Fruit fly (Drosophila melanogaster) whole organism, embryonic: ENCODE data around the gene CG6753.
A peak's percentile ranks its signal among the peaks of the same experiment; 100 is the strongest.

ENCODE experiments used
- BtbVII ChIP-seq: fragments of 200-800 bp; sonication (Bioruptor generic); optimal IDR thresholded peaks from 3 replicates; lab custom pipeline; 2017; ENCODE audit warnings: missing biosample characterization, mild to moderate bottlenecking, missing genetic modification characterization
- CG10431 ChIP-seq: fragments of 200-800 bp; sonication (Bioruptor generic); optimal IDR thresholded peaks from 3 replicates; lab custom pipeline; 2018; ENCODE audit warnings: missing biosample characterization, mild to moderate bottlenecking, missing genetic modification characterization
- CG12104 ChIP-seq: fragments of 200-800 bp; sonication (Bioruptor generic); optimal IDR thresholded peaks from 3 replicates; lab custom pipeline; 2016; ENCODE audit warnings: missing biosample characterization, missing genetic modification characterization
- CG1233 ChIP-seq: fragments of 200-800 bp; sonication (Bioruptor generic); optimal IDR thresholded peaks from 4 replicates; lab custom pipeline; 2018; ENCODE audit warnings: missing biosample characterization, mild to moderate bottlenecking, missing genetic modification characterization
- CG14014 ChIP-seq: fragments of 200-800 bp; sonication (Bioruptor generic); IDR thresholded peaks from 2 replicates; pipeline ENCODE4 v1.3.6; 2022; ENCODE audit warnings: missing biosample characterization, missing genetic modification characterization
- CG15011 ChIP-seq: fragments of 200-800 bp; sonication (Bioruptor generic); optimal IDR thresholded peaks from 3 replicates; lab custom pipeline; 2018; ENCODE audit warnings: missing biosample characterization, mild to moderate bottlenecking, missing genetic modification characterization
- CG15601 ChIP-seq: fragments of 200-800 bp; sonication (Bioruptor generic); optimal IDR thresholded peaks from 3 replicates; lab custom pipeline; 2019; ENCODE audit warnings: missing biosample characterization, mild to moderate bottlenecking, missing genetic modification characterization, moderate library complexity
- CG1647 ChIP-seq: fragments of 200-800 bp; sonication (Bioruptor generic); optimal IDR thresholded peaks from 3 replicates; lab custom pipeline; 2016; ENCODE audit warnings: missing biosample characterization, missing genetic modification characterization
- CG17912 ChIP-seq: fragments of 200-800 bp; sonication (Bioruptor generic); optimal IDR thresholded peaks from 2 replicates; lab custom pipeline; 2018; ENCODE audit warnings: missing biosample characterization, mild to moderate bottlenecking, missing genetic modification characterization
- CG18599 ChIP-seq: fragments of 200-800 bp; sonication (Bioruptor generic); optimal IDR thresholded peaks from 3 replicates; lab custom pipeline; 2017; ENCODE audit warnings: missing biosample characterization, missing genetic modification characterization, mild to moderate bottlenecking, moderate library complexity, missing genetic modification reagents
- CG3065 ChIP-seq: fragments of 200-800 bp; sonication (Bioruptor generic); optimal IDR thresholded peaks from 2 replicates; lab custom pipeline; 2016; ENCODE audit warnings: missing biosample characterization, missing genetic modification characterization
- CG3163 ChIP-seq: fragments of 200-800 bp; sonication (Bioruptor generic); optimal IDR thresholded peaks from 3 replicates; lab custom pipeline; 2016; ENCODE audit warnings: missing biosample characterization, missing genetic modification characterization
- CG7271 ChIP-seq: fragments of 200-800 bp; sonication (Bioruptor generic); optimal IDR thresholded peaks from 2 replicates; lab custom pipeline; 2018; ENCODE audit warnings: missing biosample characterization, mild to moderate bottlenecking, missing genetic modification characterization, moderate library complexity
- CG7987 ChIP-seq: fragments of 200-800 bp; sonication (Bioruptor generic); optimal IDR thresholded peaks from 2 replicates; lab custom pipeline; 2018; ENCODE audit warnings: missing biosample characterization, mild to moderate bottlenecking, missing genetic modification characterization, moderate library complexity
- CG9817 ChIP-seq: fragments of 200-800 bp; sonication (Bioruptor generic); optimal IDR thresholded peaks from 2 replicates; lab custom pipeline; 2018; ENCODE audit warnings: missing biosample characterization, mild to moderate bottlenecking, missing genetic modification characterization, moderate library complexity
- Camta ChIP-seq: fragments of 200-800 bp; sonication (Bioruptor generic); optimal IDR thresholded peaks from 2 replicates; lab custom pipeline; 2016; ENCODE audit warnings: missing biosample characterization, missing genetic modification characterization
- Dbx ChIP-seq: fragments of 200-800 bp; sonication (Bioruptor generic); IDR thresholded peaks from 3 replicates; pipeline ENCODE4 v1.3.6; 2022; ENCODE audit warnings: missing biosample characterization, missing genetic modification characterization
- E2f2 ChIP-seq: fragments of 200-800 bp; sonication (Bioruptor generic); IDR thresholded peaks from 2 replicates; pipeline ENCODE4 v1.3.6; 2022; ENCODE audit warnings: missing biosample characterization, missing genetic modification characterization
- Fer1 ChIP-seq: fragments of 200-800 bp; sonication (Bioruptor generic); optimal IDR thresholded peaks from 2 replicates; lab custom pipeline; 2017; ENCODE audit warnings: missing biosample characterization, mild to moderate bottlenecking, missing genetic modification characterization
- Hr78 ChIP-seq, 2 experiments: fragments of 200-800 bp in 1 of 2; fragments of >200 bp in 1 of 2; sonication (Bioruptor generic) in 1 of 2; optimal IDR thresholded peaks; 2 replicates each; lab custom pipeline; 2017 to 2019; ENCODE audit warnings: missing biosample characterization in 2 of 2, missing genetic modification characterization in 2 of 2, mild to moderate bottlenecking in 1 of 2, moderate library complexity in 1 of 2
- MBD-R2 ChIP-seq: fragments of 200-800 bp; sonication (Bioruptor generic); IDR thresholded peaks from 2 replicates; pipeline ENCODE4 v1.3.6; 2022; ENCODE audit warnings: missing biosample characterization, missing genetic modification characterization
- Med ChIP-seq: fragments of 200-800 bp; sonication (Bioruptor generic); peaks from one replicate; lab custom pipeline; 2016; ENCODE audit warnings: missing biosample characterization, missing genetic modification characterization, mild to moderate bottlenecking, inconsistent platforms, moderate library complexity
- Opbp ChIP-seq: fragments of 200-800 bp; sonication (Bioruptor generic); IDR thresholded peaks from 3 replicates; pipeline ENCODE4 v1.3.6; 2022; ENCODE audit warnings: missing biosample characterization, missing genetic modification characterization; ENCODE audit not compliant: partially characterized antibody
- Six4 ChIP-seq: fragments of 200-800 bp; sonication (Bioruptor generic); optimal IDR thresholded peaks from 2 replicates; lab custom pipeline; 2016; ENCODE audit warnings: missing biosample characterization, missing genetic modification characterization
- Tbp ChIP-seq: fragments of >200 bp; optimal IDR thresholded peaks from 2 replicates; lab custom pipeline; 2018; ENCODE audit warnings: missing biosample characterization, missing genetic modification characterization
- ara ChIP-seq: fragments of 200-800 bp; sonication (Bioruptor generic); IDR thresholded peaks from 2 replicates; pipeline ENCODE4 v1.3.6; 2022; ENCODE audit warnings: missing biosample characterization, missing genetic modification characterization
- az2 ChIP-seq: fragments of 200-800 bp; sonication (Bioruptor generic); optimal IDR thresholded peaks from 3 replicates; lab custom pipeline; 2016; ENCODE audit warnings: missing biosample characterization, missing genetic modification characterization
- bbx ChIP-seq: fragments of 200-800 bp; sonication (Bioruptor generic); IDR thresholded peaks from 2 replicates; pipeline ENCODE4 v1.3.6; 2022; ENCODE audit warnings: missing biosample characterization, missing genetic modification characterization; ENCODE audit not compliant: partially characterized antibody
- crp ChIP-seq, 2 experiments: fragments of 200-800 bp; sonication (Bioruptor generic); optimal IDR thresholded peaks; 2 replicates in 1 of 2; 3 replicates in 1 of 2; lab custom pipeline; 2017; ENCODE audit warnings: missing biosample characterization in 2 of 2, missing genetic modification characterization in 2 of 2, mild to moderate bottlenecking in 1 of 2, moderate library complexity in 1 of 2
- danr ChIP-seq: fragments of 200-800 bp; sonication (Bioruptor generic); IDR thresholded peaks from 2 replicates; pipeline ENCODE4 v1.3.6; 2022; ENCODE audit warnings: missing biosample characterization, missing genetic modification characterization
- eyg ChIP-seq: fragments of 200-800 bp; sonication (Bioruptor generic); optimal IDR thresholded peaks from 3 replicates; lab custom pipeline; 2016; ENCODE audit warnings: missing biosample characterization, missing genetic modification characterization
- ftz-f1 ChIP-seq: fragments of 200-800 bp; sonication (Bioruptor generic); optimal IDR thresholded peaks from 2 replicates; lab custom pipeline; 2016; ENCODE audit warnings: missing biosample characterization, missing genetic modification characterization
- gfzf ChIP-seq: fragments of 200-800 bp; sonication (Bioruptor generic); optimal IDR thresholded peaks from 2 replicates; lab custom pipeline; 2016; ENCODE audit warnings: missing biosample characterization, mild to moderate bottlenecking, missing genetic modification characterization, moderate library complexity
- gro ChIP-seq: fragments of 200-800 bp; sonication (Bioruptor generic); optimal IDR thresholded peaks from 2 replicates; lab custom pipeline; 2016; ENCODE audit warnings: missing biosample characterization, missing genetic modification characterization
- h ChIP-seq: fragments of >200 bp; optimal IDR thresholded peaks from 2 replicates; lab custom pipeline; 2017
- insv ChIP-seq, 2 experiments: fragments of 200-800 bp; sonication (Bioruptor generic); optimal IDR thresholded peaks; 3 replicates each; lab custom pipeline; 2016 to 2018; ENCODE audit warnings: missing biosample characterization in 2 of 2, missing genetic modification characterization in 2 of 2
- jing ChIP-seq: fragments of 200-800 bp; sonication (Bioruptor generic); optimal IDR thresholded peaks from 2 replicates; lab custom pipeline; 2018; ENCODE audit warnings: missing biosample characterization, mild to moderate bottlenecking, missing genetic modification characterization
- kah ChIP-seq: fragments of 200-800 bp; sonication (Bioruptor generic); optimal IDR thresholded peaks from 2 replicates; lab custom pipeline; 2018; ENCODE audit warnings: missing biosample characterization, mild to moderate bottlenecking, missing genetic modification characterization
- lilli ChIP-seq: fragments of 200-800 bp; sonication (Bioruptor generic); optimal IDR thresholded peaks from 3 replicates; lab custom pipeline; 2016; ENCODE audit warnings: missing biosample characterization, missing genetic modification characterization
- pb ChIP-seq: fragments of 200-800 bp; sonication (Bioruptor generic); optimal IDR thresholded peaks from 3 replicates; lab custom pipeline; 2016; ENCODE audit warnings: missing biosample characterization, missing genetic modification characterization
- rib ChIP-seq: fragments of 200-800 bp; sonication (Bioruptor generic); IDR thresholded peaks from 2 replicates; pipeline ENCODE4 v1.3.6; 2022; ENCODE audit warnings: missing biosample characterization, missing genetic modification characterization
- stwl ChIP-seq: fragments of 200-800 bp; sonication (Bioruptor generic); optimal IDR thresholded peaks from 3 replicates; lab custom pipeline; 2018; ENCODE audit warnings: missing biosample characterization, mild to moderate bottlenecking, missing genetic modification characterization, moderate library complexity
- trem ChIP-seq: fragments of 200-800 bp; optimal IDR thresholded peaks from 3 replicates; lab custom pipeline; 2019; ENCODE audit warnings: missing biosample characterization, mild to moderate bottlenecking, missing genetic modification characterization, moderate library complexity

Gene CG6753

DNA sequence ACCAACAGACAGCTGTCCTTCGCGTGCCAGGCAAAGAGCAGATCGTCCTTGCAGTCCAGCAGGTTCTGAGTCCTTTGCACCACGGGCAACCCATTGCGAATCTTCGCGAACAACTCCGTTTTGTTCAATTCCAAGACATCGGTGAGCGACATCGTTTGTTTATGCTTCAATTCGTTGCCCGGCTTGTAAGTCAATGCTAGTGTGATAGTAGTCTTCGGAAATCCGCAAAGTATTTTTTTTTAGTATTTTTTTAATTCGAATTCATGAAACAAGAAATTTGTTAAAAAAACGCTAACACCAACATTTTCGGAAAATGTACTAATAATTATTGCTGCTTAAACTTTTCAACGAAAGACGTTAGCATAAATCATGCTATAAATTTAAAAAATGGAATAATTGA lies 36.6 kb upstream of the CG6753 start, which contains the start of gene mbo (continued):
- peak; percentile 34 for TF ChIP-seq trem
- no peak for TF ChIP-seq Hr78 (GFP tag; optimal IDR thresholded peaks at IDR 0.05; lab: Kevin White, UChicago)
- peak; percentile 35; the same call in 1 of the 2 replicates for TF ChIP-seq E2f2
- no peak for TF ChIP-seq Dbx
- no peak for TF ChIP-seq CG7271
- TF ChIP-seq MBD-R2 (GFP tag; lab: Robert Waterston, UW) = peak; percentile 81
- no peak for TF ChIP-seq jing (GFP tag; lab: Kevin White, UChicago)
- no peak for TF ChIP-seq pb (GFP tag; lab: Kevin White, UChicago)
- no peak for TF ChIP-seq gro (GFP tag; lab: Kevin White, UChicago)
- no peak for TF ChIP-seq az2 (GFP tag; lab: Kevin White, UChicago)
- no peak for TF ChIP-seq Tbp (GFP tag; lab: Kevin White, UChicago)
- TF ChIP-seq ftz-f1 (GFP tag; lab: Kevin White, UChicago) = no peak
- no peak for TF ChIP-seq BtbVII (GFP tag; lab: Kevin White, UChicago)
- TF ChIP-seq CG17912 = no peak
- TF ChIP-seq gfzf (GFP tag; lab: Kevin White, UChicago) = peak; percentile 76
- TF ChIP-seq Camta (GFP tag; lab: Kevin White, UChicago) = no peak
- TF ChIP-seq CG15011 = no peak
- peak; percentile 85 for TF ChIP-seq stwl
- TF ChIP-seq crp (GFP tag; optimal IDR thresholded peaks at IDR 0.05; lab: Kevin White, UChicago) = no peak
- TF ChIP-seq CG3065 (GFP tag; lab: Kevin White, UChicago) = no peak
- no peak for TF ChIP-seq CG14014 (GFP tag; lab: Robert Waterston, UW)
- TF ChIP-seq rib (GFP tag; lab: Robert Waterston, UW) = no peak
- no peak for TF ChIP-seq danr
- peak; percentile 74 for TF ChIP-seq CG15601 (tag; lab: Kevin White, UChicago)
- TF ChIP-seq CG1647 (GFP tag; lab: Kevin White, UChicago) = no peak
- TF ChIP-seq Six4 (GFP tag; lab: Kevin White, UChicago) = no peak
- TF ChIP-seq bbx = no peak
- no peak for TF ChIP-seq CG18599 (GFP tag; lab: Kevin White, UChicago)

DNA sequence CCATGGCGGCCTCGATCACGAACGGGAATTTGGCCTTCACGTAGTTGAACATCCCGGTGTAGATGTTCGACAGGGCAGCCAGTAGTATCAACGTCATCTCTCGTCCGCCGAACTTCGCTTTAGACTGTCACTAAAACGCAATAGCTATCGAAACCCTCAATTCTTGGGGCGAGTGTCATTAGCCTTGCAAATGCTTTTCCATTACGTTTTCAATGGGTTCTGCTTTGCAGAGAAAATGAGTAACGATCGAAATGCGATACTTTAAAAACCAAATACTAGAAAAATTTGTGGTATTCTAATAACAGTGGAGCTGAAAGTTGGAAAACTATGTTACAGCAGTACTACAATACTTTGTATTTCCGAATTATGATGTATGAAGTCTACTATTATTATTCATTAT lies 33.9 kb upstream of the CG6753 start, which contains the start of gene CG43630:
Gene CG43630, minus strand, starts transcription at position 101 of the 400 bp plus-strand sequence.
- TF ChIP-seq Opbp = no peak
- no peak for TF ChIP-seq ara
- no peak for TF ChIP-seq Fer1 (GFP tag; lab: Kevin White, UChicago)
- no peak for TF ChIP-seq CG7987 (GFP tag; lab: Kevin White, UChicago)
- TF ChIP-seq CG12104 (GFP tag; lab: Kevin White, UChicago) = no peak
- TF ChIP-seq insv (GFP tag; optimal IDR thresholded peaks at IDR 0.05; lab: Kevin White, UChicago) = no peak
- no peak for TF ChIP-seq CG10431
- TF ChIP-seq lilli (GFP tag; lab: Kevin White, UChicago) = no peak
- TF ChIP-seq az2 (GFP tag; lab: Kevin White, UChicago) = no peak
- TF ChIP-seq CG3163 (GFP tag; lab: Kevin White, UChicago) = no peak
- TF ChIP-seq Med (GFP tag; lab: Kevin White, UChicago) = no peak
- no peak for TF ChIP-seq eyg (GFP tag; lab: Kevin White, UChicago)
- TF ChIP-seq CG9817 (tag; lab: Kevin White, UChicago) = no peak
- no peak for TF ChIP-seq CG17912
- TF ChIP-seq h (lab: Kevin White, UChicago) = no peak
- TF ChIP-seq CG1233 (GFP tag; lab: Kevin White, UChicago) = no peak
- TF ChIP-seq kah (GFP tag; lab: Kevin White, UChicago) = no peak
- TF ChIP-seq, all 482 proteins: peak for 0
